Fruit fly (Drosophila melanogaster) whole organism, embryonic: ENCODE results near the gene CG7781.

Experiments
- Adf1 ChIP-seq: fragments of 200-800 bp; sonication (Bioruptor generic); IDR thresholded peaks from 2 replicates; pipeline ENCODE4 v1.3.6; 2022; ENCODE audit warnings: missing biosample characterization, missing genetic modification characterization
- Antp ChIP-seq: fragments of 200-800 bp; sonication (Bioruptor generic); optimal IDR thresholded peaks from 3 replicates; lab custom pipeline; 2016; ENCODE audit warnings: missing biosample characterization, missing genetic modification characterization
- Asciz ChIP-seq: fragments of 200-800 bp; sonication (Bioruptor generic); optimal IDR thresholded peaks from 2 replicates; lab custom pipeline; 2017; ENCODE audit warnings: missing biosample characterization, mild to moderate bottlenecking, missing genetic modification characterization, missing genetic modification reagents
- Atf6 ChIP-seq: fragments of 200-800 bp; sonication (Bioruptor generic); IDR thresholded peaks from 2 replicates; pipeline ENCODE4 v1.3.6; 2022; ENCODE audit warnings: missing biosample characterization, missing genetic modification characterization
- BtbVII ChIP-seq: fragments of 200-800 bp; sonication (Bioruptor generic); optimal IDR thresholded peaks from 3 replicates; lab custom pipeline; 2017; ENCODE audit warnings: missing biosample characterization, mild to moderate bottlenecking, missing genetic modification characterization
- CG10147 ChIP-seq: fragments of 200-800 bp; sonication (Bioruptor generic); optimal IDR thresholded peaks from 2 replicates; lab custom pipeline; 2019; ENCODE audit warnings: missing biosample characterization, mild to moderate bottlenecking, missing genetic modification characterization, moderate library complexity
- CG10431 ChIP-seq: fragments of 200-800 bp; sonication (Bioruptor generic); optimal IDR thresholded peaks from 3 replicates; lab custom pipeline; 2018; ENCODE audit warnings: missing biosample characterization, mild to moderate bottlenecking, missing genetic modification characterization
- CG12071 ChIP-seq: fragments of 200-800 bp; sonication (Bioruptor generic); optimal IDR thresholded peaks from 3 replicates; lab custom pipeline; 2018; ENCODE audit warnings: missing biosample characterization, mild to moderate bottlenecking, missing genetic modification characterization
- CG1602 ChIP-seq: fragments of 200-800 bp; sonication (Bioruptor generic); optimal IDR thresholded peaks from 3 replicates; lab custom pipeline; 2016; ENCODE audit warnings: missing biosample characterization, missing genetic modification characterization
- CG16813 ChIP-seq: fragments of 200-800 bp; sonication (Bioruptor generic); IDR thresholded peaks from 3 replicates; pipeline ENCODE4 v1.3.6; 2022; ENCODE audit warnings: missing biosample characterization, missing genetic modification characterization; ENCODE audit not compliant: partially characterized antibody
- CG17359 ChIP-seq: fragments of 200-800 bp; sonication (Bioruptor generic); optimal IDR thresholded peaks from 3 replicates; lab custom pipeline; 2018; ENCODE audit warnings: missing biosample characterization, mild to moderate bottlenecking, missing genetic modification characterization, moderate library complexity
- CG17385 ChIP-seq: fragments of 200-800 bp; sonication (Bioruptor generic); optimal IDR thresholded peaks from 3 replicates; lab custom pipeline; 2018; ENCODE audit warnings: missing biosample characterization, mild to moderate bottlenecking, missing genetic modification characterization
- CG18764 ChIP-seq: fragments of 200-800 bp; sonication (Bioruptor generic); optimal IDR thresholded peaks from 3 replicates; lab custom pipeline; 2016; ENCODE audit warnings: missing biosample characterization, missing genetic modification characterization
- CG2129 ChIP-seq: fragments of 200-800 bp; sonication (Bioruptor generic); IDR thresholded peaks from 2 replicates; pipeline ENCODE4 v1.3.6; 2022; ENCODE audit warnings: missing biosample characterization, missing genetic modification characterization; ENCODE audit not compliant: partially characterized antibody
- CG4328 ChIP-seq: fragments of 200-800 bp; sonication (Bioruptor generic); optimal IDR thresholded peaks from 3 replicates; lab custom pipeline; 2017; ENCODE audit warnings: missing biosample characterization, missing genetic modification reagents, missing genetic modification characterization
- CG4424 ChIP-seq: fragments of 200-800 bp; sonication (Bioruptor generic); optimal IDR thresholded peaks from 3 replicates; lab custom pipeline; 2016; ENCODE audit warnings: missing biosample characterization, missing genetic modification characterization
- CG4707 ChIP-seq: fragments of 200-800 bp; sonication (Bioruptor generic); optimal IDR thresholded peaks from 2 replicates; lab custom pipeline; 2018; ENCODE audit warnings: missing biosample characterization, mild to moderate bottlenecking, missing genetic modification characterization, moderate library complexity
- CG7963 ChIP-seq: fragments of 200-800 bp; sonication (Bioruptor generic); IDR thresholded peaks from 3 replicates; pipeline ENCODE4 v1.3.6; 2022; ENCODE audit warnings: missing biosample characterization, missing genetic modification characterization; ENCODE audit not compliant: partially characterized antibody
- CG7987 ChIP-seq: fragments of 200-800 bp; sonication (Bioruptor generic); optimal IDR thresholded peaks from 2 replicates; lab custom pipeline; 2018; ENCODE audit warnings: missing biosample characterization, mild to moderate bottlenecking, missing genetic modification characterization, moderate library complexity
- CG8089 ChIP-seq: fragments of 200-800 bp; sonication (Bioruptor generic); optimal IDR thresholded peaks from 3 replicates; lab custom pipeline; 2016; ENCODE audit warnings: missing biosample characterization, missing genetic modification characterization
- CG8765 ChIP-seq: fragments of 200-800 bp; sonication (Bioruptor generic); IDR thresholded peaks from 2 replicates; pipeline ENCODE4 v1.3.6; 2022; ENCODE audit warnings: missing biosample characterization, missing genetic modification characterization
- Dad ChIP-seq: fragments of 200-800 bp; sonication (Bioruptor generic); optimal IDR thresholded peaks from 3 replicates; lab custom pipeline; 2016; ENCODE audit warnings: missing biosample characterization, missing genetic modification characterization
- Fer2 ChIP-seq: fragments of 200-800 bp; sonication (Bioruptor generic); optimal IDR thresholded peaks from 2 replicates; lab custom pipeline; 2018; ENCODE audit warnings: missing biosample characterization, mild to moderate bottlenecking, missing genetic modification characterization, moderate library complexity
- GATAe ChIP-seq: fragments of 200-800 bp; sonication (Bioruptor generic); conservative IDR thresholded peaks from 2 replicates; pipeline ENCODE4 v1.3.6; 2022; ENCODE audit warnings: missing biosample characterization, missing genetic modification characterization
- HmgZ ChIP-seq: fragments of 200-800 bp; sonication (Bioruptor generic); optimal IDR thresholded peaks from 2 replicates; lab custom pipeline; 2018; ENCODE audit warnings: missing biosample characterization, mild to moderate bottlenecking, missing genetic modification characterization
- Hr78 ChIP-seq, 2 experiments: fragments of 200-800 bp in 1 of 2; fragments of >200 bp in 1 of 2; sonication (Bioruptor generic) in 1 of 2; optimal IDR thresholded peaks; 2 replicates each; lab custom pipeline; 2017 to 2019; ENCODE audit warnings: missing biosample characterization in 2 of 2, missing genetic modification characterization in 2 of 2, mild to moderate bottlenecking in 1 of 2, moderate library complexity in 1 of 2
- NfI ChIP-seq: fragments of 200-800 bp; sonication (Bioruptor generic); optimal IDR thresholded peaks from 3 replicates; lab custom pipeline; 2018; ENCODE audit warnings: missing biosample characterization, mild to moderate bottlenecking, missing genetic modification characterization, moderate library complexity
- Usf ChIP-seq: fragments of 200-800 bp; sonication (Bioruptor generic); optimal IDR thresholded peaks from 2 replicates; lab custom pipeline; 2017; ENCODE audit warnings: missing genotype, missing biosample characterization, missing genetic modification characterization
- ac ChIP-seq: fragments of 200-800 bp; sonication (Bioruptor generic); optimal IDR thresholded peaks from 3 replicates; lab custom pipeline; 2017; ENCODE audit warnings: missing biosample characterization, mild to moderate bottlenecking, missing genetic modification characterization
- aop ChIP-seq: fragments of 200-800 bp; sonication (Bioruptor generic); IDR thresholded peaks from 2 replicates; pipeline ENCODE4 v1.3.6; 2022; ENCODE audit warnings: missing biosample characterization, missing genetic modification characterization
- az2 ChIP-seq: fragments of 200-800 bp; sonication (Bioruptor generic); optimal IDR thresholded peaks from 3 replicates; lab custom pipeline; 2016; ENCODE audit warnings: missing biosample characterization, missing genetic modification characterization
- bbx ChIP-seq: fragments of 200-800 bp; sonication (Bioruptor generic); IDR thresholded peaks from 2 replicates; pipeline ENCODE4 v1.3.6; 2022; ENCODE audit warnings: missing biosample characterization, missing genetic modification characterization; ENCODE audit not compliant: partially characterized antibody
- bsh ChIP-seq, 2 experiments: fragments of 200-800 bp; sonication (Bioruptor generic); optimal IDR thresholded peaks; 2 replicates each; lab custom pipeline; 2017 to 2018; ENCODE audit warnings: mild to moderate bottlenecking in 2 of 2, missing biosample characterization in 2 of 2, missing genetic modification characterization in 2 of 2, moderate library complexity in 1 of 2
- cad ChIP-seq: fragments of >200 bp; optimal IDR thresholded peaks from 2 replicates; lab custom pipeline; 2017; ENCODE audit warnings: missing biosample characterization, missing genetic modification characterization
- cg ChIP-seq: fragments of 200-800 bp; sonication (Bioruptor generic); optimal IDR thresholded peaks from 3 replicates; lab custom pipeline; 2019; ENCODE audit warnings: missing biosample characterization, mild to moderate bottlenecking, missing genetic modification characterization, moderate library complexity
- dan ChIP-seq: fragments of 200-800 bp; sonication (Bioruptor generic); IDR thresholded peaks from 2 replicates; pipeline ENCODE4 v1.3.6; 2022; ENCODE audit warnings: missing biosample characterization, missing genetic modification characterization
- dati ChIP-seq: fragments of 200-800 bp; sonication (Bioruptor generic); IDR thresholded peaks from 2 replicates; pipeline ENCODE4 v1.3.6; 2022; ENCODE audit warnings: missing biosample characterization, missing genetic modification characterization
- gce ChIP-seq: fragments of 200-800 bp; sonication (Bioruptor generic); IDR thresholded peaks from 3 replicates; pipeline ENCODE4 v1.3.6; 2022; ENCODE audit warnings: missing biosample characterization, missing genetic modification characterization
- h ChIP-seq: fragments of >200 bp; optimal IDR thresholded peaks from 2 replicates; lab custom pipeline; 2017
- klu ChIP-seq: fragments of 200-800 bp; sonication (Bioruptor generic); IDR thresholded peaks from 2 replicates; pipeline ENCODE4 v1.3.6; 2022; ENCODE audit warnings: missing biosample characterization, missing genetic modification characterization
- lilli ChIP-seq: fragments of 200-800 bp; sonication (Bioruptor generic); optimal IDR thresholded peaks from 3 replicates; lab custom pipeline; 2016; ENCODE audit warnings: missing biosample characterization, missing genetic modification characterization
- maf-S ChIP-seq: fragments of 200-800 bp; sonication (Bioruptor generic); optimal IDR thresholded peaks from 2 replicates; lab custom pipeline; 2016; ENCODE audit warnings: missing biosample characterization, missing genetic modification characterization
- nerfin-1 ChIP-seq: fragments of 200-800 bp; sonication (Bioruptor generic); optimal IDR thresholded peaks from 3 replicates; lab custom pipeline; 2019; ENCODE audit warnings: missing biosample characterization, mild to moderate bottlenecking, missing genetic modification characterization, moderate library complexity
- pita ChIP-seq: fragments of 200-800 bp; sonication (Bioruptor generic); optimal IDR thresholded peaks from 2 replicates; lab custom pipeline; 2017; ENCODE audit warnings: missing biosample characterization, mild to moderate bottlenecking, missing genetic modification characterization
- pum ChIP-seq: fragments of 200-800 bp; sonication (Bioruptor generic); optimal IDR thresholded peaks from 2 replicates; lab custom pipeline; 2016; ENCODE audit warnings: missing biosample characterization, missing genetic modification characterization
- sqz ChIP-seq: fragments of 200-800 bp; sonication (Bioruptor generic); optimal IDR thresholded peaks from 3 replicates; lab custom pipeline; 2018; ENCODE audit warnings: missing biosample characterization, mild to moderate bottlenecking, missing genetic modification characterization
- wor ChIP-seq: fragments of 200-800 bp; sonication (Bioruptor generic); IDR thresholded peaks from 2 replicates; pipeline ENCODE4 v1.3.6; 2022; ENCODE audit warnings: missing biosample characterization, missing genetic modification characterization
- zen ChIP-seq: fragments of 200-800 bp; sonication (Bioruptor generic); optimal IDR thresholded peaks from 3 replicates; lab custom pipeline; 2018; ENCODE audit warnings: missing biosample characterization, mild to moderate bottlenecking, missing genetic modification characterization, moderate library complexity
- zf30C ChIP-seq: fragments of 200-800 bp; sonication (Bioruptor generic); optimal IDR thresholded peaks from 3 replicates; lab custom pipeline; 2018; ENCODE audit warnings: missing biosample characterization, mild to moderate bottlenecking, missing genetic modification characterization
- zfh2 ChIP-seq: fragments of 200-800 bp; sonication (Bioruptor generic); optimal IDR thresholded peaks from 2 replicates; lab custom pipeline; 2016; ENCODE audit warnings: missing biosample characterization, missing genetic modification characterization

Gene CG7781

DNA sequence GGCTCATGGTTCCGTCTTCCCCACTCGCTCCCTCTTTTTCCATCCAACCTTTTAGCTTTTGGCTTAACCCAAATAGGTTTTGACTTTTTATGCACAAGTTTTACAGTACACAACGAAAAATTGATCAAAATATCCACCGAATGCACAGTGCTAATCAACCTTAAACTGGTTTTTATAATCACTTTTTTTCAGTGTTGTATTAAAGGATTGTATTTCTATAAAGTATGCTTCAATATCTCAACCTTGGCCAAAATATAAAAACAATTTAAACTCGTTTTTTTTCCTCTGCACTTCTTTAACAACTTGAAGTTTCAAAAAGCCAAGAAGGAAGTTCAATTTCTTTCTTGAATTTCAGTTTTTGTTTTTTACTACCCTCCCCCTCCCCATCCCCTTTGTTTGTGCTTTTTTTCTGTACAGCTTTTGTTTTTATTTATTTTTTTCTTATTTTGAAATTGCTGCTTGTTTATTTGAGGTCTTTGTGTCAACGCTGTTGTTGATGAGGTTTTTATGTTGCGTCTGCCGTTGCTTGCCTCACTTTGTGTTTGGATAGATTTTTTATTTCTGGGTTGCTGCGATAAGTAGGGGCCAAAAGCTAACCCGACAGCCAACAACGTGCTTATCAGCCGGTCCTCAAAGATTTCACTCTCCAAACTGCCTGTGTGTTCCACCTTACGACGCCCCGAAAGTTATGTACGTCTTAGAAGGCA lies 40.1 kb downstream of the CG7781 start (continued):
- TF ChIP-seq NfI (GFP tag; lab: Kevin White, UChicago) = no peak
- TF ChIP-seq dan (GFP tag; lab: Robert Waterston, UW) = no peak
- no peak for TF ChIP-seq maf-S (GFP tag; lab: Kevin White, UChicago)
- no peak for TF ChIP-seq dati (GFP tag; lab: Robert Waterston, UW)
- peak; percentile 21 for TF ChIP-seq CG4424 (GFP tag; lab: Kevin White, UChicago)
- no peak for TF ChIP-seq HmgZ (tag; lab: Kevin White, UChicago)
- no peak for TF ChIP-seq CG18764 (GFP tag; lab: Kevin White, UChicago)
- peak in 1 of 2 experiments; percentile 61 for TF ChIP-seq bsh (GFP tag; optimal IDR thresholded peaks at IDR 0.05; lab: Kevin White, UChicago)
- no peak for TF ChIP-seq h (lab: Kevin White, UChicago)
- no peak for TF ChIP-seq CG8089
- TF ChIP-seq pita (GFP tag; lab: Kevin White, UChicago) = no peak
- TF ChIP-seq Asciz (GFP tag; lab: Kevin White, UChicago) = peak; percentile 58
- no peak for TF ChIP-seq CG8765 (GFP tag; lab: Robert Waterston, UW)
- TF ChIP-seq Hr78 (GFP tag; optimal IDR thresholded peaks at IDR 0.05; lab: Kevin White, UChicago) = peak in 1 of 2 experiments; percentile 37
- TF ChIP-seq CG7963 = no peak
- TF ChIP-seq Atf6 (GFP tag; lab: Robert Waterston, UW) = no peak
- no peak for TF ChIP-seq zen (tag; lab: Kevin White, UChicago)
- no peak for TF ChIP-seq Usf (GFP tag; lab: Kevin White, UChicago)
- no peak for TF ChIP-seq klu (GFP tag; lab: Robert Waterston, UW)
- no peak for TF ChIP-seq lilli (GFP tag; lab: Kevin White, UChicago)
- no peak for TF ChIP-seq GATAe (GFP tag; lab: Robert Waterston, UW)
- TF ChIP-seq wor (GFP tag; lab: Robert Waterston, UW) = no peak
- no peak for TF ChIP-seq Antp (GFP tag; lab: Kevin White, UChicago)
- TF ChIP-seq nerfin-1 (tag; lab: Kevin White, UChicago) = no peak
- TF ChIP-seq gce (GFP tag; lab: Robert Waterston, UW) = no peak
- no peak for TF ChIP-seq BtbVII (GFP tag; lab: Kevin White, UChicago)
- peak; percentile 34 for TF ChIP-seq CG10431 (GFP tag; lab: Kevin White, UChicago)
- no peak for TF ChIP-seq ac (GFP tag; lab: Kevin White, UChicago)
- no peak for TF ChIP-seq CG1602 (GFP tag; lab: Kevin White, UChicago)
- TF ChIP-seq CG10147 (GFP tag; lab: Kevin White, UChicago) = no peak
- no peak for TF ChIP-seq zfh2 (GFP tag; lab: Kevin White, UChicago)
- no peak for TF ChIP-seq Adf1 (GFP tag; lab: Robert Waterston, UW)
- TF ChIP-seq cg = no peak
- TF ChIP-seq CG4707 (GFP tag; lab: Kevin White, UChicago) = no peak
- no peak for TF ChIP-seq CG2129
- TF ChIP-seq CG16813 = no peak
- no peak for TF ChIP-seq CG7987 (GFP tag; lab: Kevin White, UChicago)
- TF ChIP-seq cad (GFP tag; lab: Kevin White, UChicago) = no peak
- TF ChIP-seq bbx = no peak
- no peak for TF ChIP-seq CG4328 (GFP tag; lab: Kevin White, UChicago)
- TF ChIP-seq Dad (GFP tag; lab: Kevin White, UChicago) = no peak
- no peak for TF ChIP-seq aop (GFP tag; lab: Robert Waterston, UW)
- TF ChIP-seq Fer2 (tag; lab: Kevin White, UChicago) = no peak
- peak; percentile 6 for TF ChIP-seq CG17385
- TF ChIP-seq az2 (GFP tag; lab: Kevin White, UChicago) = peak; percentile 6
- TF ChIP-seq CG17359 (tag; lab: Kevin White, UChicago) = peak; percentile 44
- no peak for TF ChIP-seq zf30C (GFP tag; lab: Kevin White, UChicago)
- peak; percentile 76 for TF ChIP-seq sqz (GFP tag; lab: Kevin White, UChicago)
- no peak for TF ChIP-seq CG12071 (GFP tag; lab: Kevin White, UChicago)
- TF ChIP-seq pum = no peak
